Worm (Caenorhabditis elegans) whole organism, young adult: ENCODE results near the gene F59B10.5.
A peak's percentile ranks its signal among the peaks of the same experiment; 100 is the strongest.

Experiments
- B0035.1 ChIP-seq: sonication (generic microtip); optimal IDR thresholded peaks from 2 replicates; lab custom pipeline; 2016; ENCODE audit warnings: missing genetic modification characterization, mild to moderate bottlenecking, missing compliant biosample characterization, missing genotype, missing genetic modification reagents
- C17E4.6 ChIP-seq: fragments of 200-800 bp; sonication (Bioruptor generic); IDR thresholded peaks from 2 replicates; pipeline ENCODE4 v1.3.6; 2022; ENCODE audit warnings: missing genetic modification reagents, missing genetic modification characterization, missing compliant biosample characterization
- D2030.7 ChIP-seq: fragments of 200-800 bp; sonication (Bioruptor generic); IDR thresholded peaks from 2 replicates; pipeline ENCODE4 v1.3.6; 2022; ENCODE audit warnings: missing genetic modification reagents, missing genetic modification characterization, missing compliant biosample characterization
- F22D6.2 ChIP-seq: sonication (generic microtip); optimal IDR thresholded peaks from 2 replicates; lab custom pipeline; 2016; ENCODE audit warnings: mild to moderate bottlenecking, missing genetic modification characterization, missing compliant biosample characterization
- F23B12.7 ChIP-seq: sonication (generic microtip); optimal IDR thresholded peaks from 2 replicates; lab custom pipeline; 2017; ENCODE audit warnings: missing genetic modification characterization, mild to moderate bottlenecking, missing compliant biosample characterization, antibody characterized with exemption, moderate library complexity; ENCODE audit not compliant: insufficient read depth
- F37B4.10 ChIP-seq: fragments of 200-800 bp; sonication (Bioruptor generic); IDR thresholded peaks from 2 replicates; pipeline ENCODE4 v1.3.6; 2022; ENCODE audit warnings: missing genetic modification characterization, missing compliant biosample characterization
- K11D2.4 ChIP-seq: fragments of 200-800 bp; sonication (Bioruptor generic); IDR thresholded peaks from 2 replicates; pipeline ENCODE4 v1.3.6; 2022; ENCODE audit warnings: missing genetic modification reagents, missing genetic modification characterization, missing compliant biosample characterization
- T07F8.4 ChIP-seq: sonication (generic microtip); optimal IDR thresholded peaks from 2 replicates; lab custom pipeline; 2016; ENCODE audit warnings: mild to moderate bottlenecking, missing genetic modification characterization, moderate library complexity, missing compliant biosample characterization
- Y53G8AR.9 ChIP-seq: fragments of 200-800 bp; sonication (Bioruptor generic); conservative IDR thresholded peaks from 2 replicates; pipeline ENCODE4 v1.3.6; 2022; ENCODE audit warnings: missing genetic modification reagents, missing genetic modification characterization, missing compliant biosample characterization
- Y67H2A.10 ChIP-seq: fragments of 200-800 bp; sonication (Bioruptor generic); conservative IDR thresholded peaks from 2 replicates; pipeline ENCODE4 v1.3.6; 2022; ENCODE audit warnings: missing genetic modification reagents, missing genetic modification characterization, missing compliant biosample characterization
- athp-1 ChIP-seq: sonication (generic microtip); optimal IDR thresholded peaks from 2 replicates; lab custom pipeline; 2017; ENCODE audit warnings: mild to moderate bottlenecking, missing genetic modification characterization, missing compliant biosample characterization
- attf-3 ChIP-seq: fragments of 200-800 bp; sonication (Bioruptor generic); conservative IDR thresholded peaks from 2 replicates; pipeline ENCODE4 v1.3.6; 2022; ENCODE audit warnings: missing genetic modification reagents, missing genetic modification characterization, missing compliant biosample characterization
- bed-1 ChIP-seq: fragments of 200-800 bp; sonication (Bioruptor generic); IDR thresholded peaks from 2 replicates; pipeline ENCODE4 v1.3.6; 2022; ENCODE audit warnings: missing genetic modification reagents, missing genetic modification characterization, missing compliant biosample characterization
- bed-2 ChIP-seq: fragments of 200-800 bp; sonication (Bioruptor generic); IDR thresholded peaks from 2 replicates; pipeline ENCODE4 v1.3.6; 2022; ENCODE audit warnings: missing genetic modification reagents, missing genetic modification characterization, missing compliant biosample characterization
- ccch-3 ChIP-seq: fragments of 200-800 bp; sonication (Bioruptor generic); optimal IDR thresholded peaks from 2 replicates; lab custom pipeline; 2018; ENCODE audit warnings: mild to moderate bottlenecking, missing genetic modification characterization, missing compliant biosample characterization
- cebp-1 ChIP-seq, 2 experiments: fragments of 200-800 bp in 1 of 2; sonication (Bioruptor generic) in 1 of 2; sonication (generic microtip) in 1 of 2; IDR thresholded peaks in 1 of 2; optimal IDR thresholded peaks in 1 of 2; 2 replicates each; pipeline versions ENCODE4 v1.3.6 to Lab custom; 2017 to 2022; ENCODE audit warnings: missing compliant biosample characterization in 2 of 2, missing genetic modification characterization in 2 of 2, mild to moderate bottlenecking in 1 of 2, missing genetic modification reagents in 1 of 2, moderate library complexity in 1 of 2
- cebp-2 ChIP-seq: fragments of 200-800 bp; sonication (Bioruptor generic); IDR thresholded peaks from 2 replicates; pipeline ENCODE4 v1.3.6; 2022; ENCODE audit warnings: missing genetic modification characterization, missing compliant biosample characterization
- ceh-100 ChIP-seq: fragments of 200-800 bp; sonication (Bioruptor generic); IDR thresholded peaks from 2 replicates; pipeline ENCODE4 v1.3.6; 2022; ENCODE audit warnings: missing genetic modification reagents, missing genetic modification characterization, missing compliant biosample characterization
- ceh-40 ChIP-seq: fragments of 200-800 bp; sonication (Bioruptor generic); IDR thresholded peaks from 2 replicates; pipeline ENCODE4 v1.3.6; 2022; ENCODE audit warnings: missing genetic modification characterization, missing compliant biosample characterization
- ceh-91 ChIP-seq: fragments of 200-800 bp; sonication (Bioruptor generic); IDR thresholded peaks from 2 replicates; pipeline ENCODE4 v1.3.6; 2022; ENCODE audit warnings: missing genetic modification reagents, missing genetic modification characterization, missing compliant biosample characterization
- die-1 ChIP-seq: sonication (generic microtip); optimal IDR thresholded peaks from 2 replicates; lab custom pipeline; 2016; ENCODE audit warnings: missing genotype, mild to moderate bottlenecking, missing genetic modification characterization, missing compliant biosample characterization
- dpff-1 ChIP-seq: sonication (generic microtip); optimal IDR thresholded peaks from 2 replicates; lab custom pipeline; 2017; ENCODE audit warnings: mild to moderate bottlenecking, missing genetic modification characterization, missing compliant biosample characterization
- egl-44 ChIP-seq: fragments of 200-800 bp; sonication (Bioruptor generic); IDR thresholded peaks from 2 replicates; pipeline ENCODE4 v1.3.6; 2022; ENCODE audit warnings: missing genetic modification reagents, missing genetic modification characterization, missing compliant biosample characterization
- ekl-4 ChIP-seq: fragments of 200-800 bp; sonication (Bioruptor generic); IDR thresholded peaks from 2 replicates; pipeline ENCODE4 v1.3.6; 2022; ENCODE audit warnings: missing genetic modification reagents, missing genetic modification characterization, missing compliant biosample characterization
- him-1 ChIP-seq: sonication (generic microtip); optimal IDR thresholded peaks from 2 replicates; lab custom pipeline; 2016; ENCODE audit warnings: missing genotype, missing genetic modification reagents, missing genetic modification characterization, missing compliant biosample characterization
- hlh-26 ChIP-seq: fragments of 200-800 bp; sonication (Bioruptor generic); conservative IDR thresholded peaks from 2 replicates; pipeline ENCODE4 v1.3.6; 2022; ENCODE audit warnings: missing genetic modification reagents, missing genetic modification characterization, missing compliant biosample characterization
- hmg-20 ChIP-seq: fragments of 200-800 bp; sonication (Bioruptor generic); IDR thresholded peaks from 2 replicates; pipeline ENCODE4 v1.3.6; 2022; ENCODE audit warnings: missing genetic modification reagents, missing genetic modification characterization, missing compliant biosample characterization
- lin-40 ChIP-seq: sonication (generic microtip); optimal IDR thresholded peaks from 2 replicates; lab custom pipeline; 2016; ENCODE audit warnings: missing genetic modification characterization, mild to moderate bottlenecking, missing compliant biosample characterization, missing genotype, missing genetic modification reagents
- lsl-1 ChIP-seq: fragments of 200-800 bp; sonication (Bioruptor generic); optimal IDR thresholded peaks from 2 replicates; lab custom pipeline; 2018; ENCODE audit warnings: mild to moderate bottlenecking, missing genetic modification characterization, moderate library complexity, missing compliant biosample characterization
- lsy-27 ChIP-seq: sonication (generic microtip); optimal IDR thresholded peaks from 2 replicates; lab custom pipeline; 2017; ENCODE audit warnings: missing genetic modification characterization, mild to moderate bottlenecking, missing compliant biosample characterization, antibody characterized with exemption, missing genotype, borderline replicate concordance; ENCODE audit not compliant: insufficient read depth
- madf-3 ChIP-seq: fragments of 200-800 bp; sonication (Bioruptor generic); IDR thresholded peaks from 2 replicates; pipeline ENCODE4 v1.3.6; 2022; ENCODE audit warnings: missing genetic modification reagents, missing genetic modification characterization, missing compliant biosample characterization
- mes-4 ChIP-seq: sonication (generic microtip); optimal IDR thresholded peaks from 2 replicates; lab custom pipeline; 2016; ENCODE audit warnings: missing genotype, missing genetic modification characterization, missing compliant biosample characterization
- nhr-80 ChIP-seq: sonication (generic microtip); optimal IDR thresholded peaks from 2 replicates; lab custom pipeline; 2016; ENCODE audit warnings: missing genetic modification characterization, missing compliant biosample characterization
- nhr-90 ChIP-seq: sonication (generic microtip); optimal IDR thresholded peaks from 2 replicates; lab custom pipeline; 2016; ENCODE audit warnings: missing genotype, mild to moderate bottlenecking, missing genetic modification characterization, missing compliant biosample characterization
- pbrm-1 ChIP-seq: fragments of 200-800 bp; sonication (Bioruptor generic); IDR thresholded peaks from 2 replicates; pipeline ENCODE4 v1.3.6; 2022; ENCODE audit warnings: missing genetic modification reagents, missing genetic modification characterization, missing compliant biosample characterization
- repo-1 ChIP-seq: sonication (generic microtip); optimal IDR thresholded peaks from 2 replicates; lab custom pipeline; 2017; ENCODE audit warnings: mild to moderate bottlenecking, missing genetic modification characterization, missing compliant biosample characterization
- rpc-1 ChIP-seq, 2 experiments: fragments of 150-350 bp in 1 of 2; sonication (generic microtip) in 1 of 2; optimal IDR thresholded peaks; 2 replicates each; lab custom pipeline; 2014 to 2018; ENCODE audit warnings: missing biosample characterization in 1 of 2, missing genetic modification characterization in 1 of 2, missing genetic modification reagents in 1 of 2, missing genotype in 1 of 2
- somi-1 ChIP-seq: fragments of 200-800 bp; sonication (Bioruptor generic); optimal IDR thresholded peaks from 2 replicates; lab custom pipeline; 2018; ENCODE audit warnings: mild to moderate bottlenecking, missing genetic modification characterization, missing compliant biosample characterization
- xnd-1 ChIP-seq: sonication (generic microtip); optimal IDR thresholded peaks from 2 replicates; lab custom pipeline; 2016; ENCODE audit warnings: missing genotype, missing genetic modification reagents, missing genetic modification characterization, missing compliant biosample characterization
- zim-3 ChIP-seq: sonication (generic microtip); optimal IDR thresholded peaks from 2 replicates; lab custom pipeline; 2017; ENCODE audit warnings: mild to moderate bottlenecking, missing genetic modification characterization, moderate library complexity, missing compliant biosample characterization
- ztf-26 ChIP-seq: sonication (generic microtip); optimal IDR thresholded peaks from 2 replicates; lab custom pipeline; 2017; ENCODE audit warnings: missing genetic modification characterization, missing compliant biosample characterization

The F59B10.5 gene

ce11 chrII:10482899-10483298 is 40.6 kb downstream of the F59B10.5 start:
- TF ChIP-seq ceh-91 (GFP tag; lab: Robert Waterston, UW) (no peak), nhr-80 (tag; lab: Kevin White, UChicago) (peak; percentile 10)

ce11 chrII:10481824-10482556 is 41.5 kb downstream of the F59B10.5 start, which contains the start of the genes clec-60 and ZK666.11:
Gene clec-60, minus strand, starts transcription at chrII:10481874.
Gene ZK666.11, plus strand, starts transcription at chrII:10482522.
- no peak for TF ChIP-seq bed-1 (GFP tag; lab: Robert Waterston, UW)
- TF ChIP-seq cebp-1 (GFP tag; IDR thresholded peaks at IDR 0.05; lab: Robert Waterston, UW): 0 out of 2 replicates have a peak, but pooled peaks have one; percentile 49
- no peak for TF ChIP-seq cebp-1 (tag; optimal IDR thresholded peaks at IDR 0.05; lab: Kevin White, UChicago)
- no peak for TF ChIP-seq him-1 (tag; lab: Kevin White, UChicago)
- TF ChIP-seq somi-1: no peak
- TF ChIP-seq nhr-80 (tag; lab: Kevin White, UChicago): peak; percentile 6

ce11 chrII:10480043-10480442 is 43.4 kb downstream of the F59B10.5 start:
- TF ChIP-seq F23B12.7 (tag; lab: Kevin White, UChicago) (no peak), hlh-26 (GFP tag; lab: Robert Waterston, UW) (no peak), K11D2.4 (no peak), lin-40 (tag; lab: Kevin White, UChicago) (no peak), zim-3 (no peak), B0035.1 (tag; lab: Kevin White, UChicago) (no peak), hmg-20 (no peak), ekl-4 (no peak), bed-2 (no peak), lsl-1 (GFP tag; lab: Kevin White, UChicago) (no peak), ceh-40 (GFP tag; lab: Robert Waterston, UW) (no peak), xnd-1 (tag; lab: Kevin White, UChicago) (no peak), ztf-26 (tag; lab: Kevin White, UChicago) (no peak), ceh-100 (no peak), die-1 (tag; lab: Kevin White, UChicago) (no peak), repo-1 (no peak), T07F8.4 (tag; lab: Kevin White, UChicago) (no peak), F22D6.2 (no peak), nhr-80 (tag; lab: Kevin White, UChicago) (no peak)
- TF ChIP-seq, all 124 proteins: peak for 0

- TF ChIP-seq ccch-3 (GFP tag; lab: Kevin White, UChicago) (no peak), Y67H2A.10 (no peak), rpc-1 (optimal IDR thresholded peaks at IDR 0.05; lab: Kevin White, UChicago) (no peak), rpc-1 (tag; optimal IDR thresholded peaks at IDR 0.05; lab: Kevin White, UChicago) (no peak), athp-1 (tag; lab: Kevin White, UChicago) (no peak), lsy-27 (tag; lab: Kevin White, UChicago) (no peak), C17E4.6 (GFP tag; lab: Robert Waterston, UW) (no peak), xnd-1 (tag; lab: Kevin White, UChicago) (no peak)
Measured at ce11 chrII:10479348-10479747, 44.1 kb downstream of the F59B10.5 start, which contains the start of gene clec-59. Gene clec-59, minus strand, starts transcription at chrII:10479448.

ce11 chrII:10476959-10477358 is 46.5 kb downstream of the F59B10.5 start, which contains the start of gene ZK666.4:
Gene ZK666.4, plus strand, starts transcription at chrII:10477259.
- no peak for TF ChIP-seq pbrm-1 (GFP tag; lab: Robert Waterston, UW)
- TF ChIP-seq madf-3 (GFP tag; lab: Robert Waterston, UW): no peak
- no peak for TF ChIP-seq F37B4.10 (GFP tag; lab: Robert Waterston, UW)
- TF ChIP-seq dpff-1 (tag; lab: Kevin White, UChicago): no peak
- no peak for TF ChIP-seq ceh-100
- TF ChIP-seq K11D2.4: no peak
- no peak for TF ChIP-seq egl-44
- TF ChIP-seq D2030.7 (GFP tag; lab: Robert Waterston, UW): no peak
- TF ChIP-seq mes-4 (tag; lab: Kevin White, UChicago): no peak
- TF ChIP-seq bed-2: no peak
- TF ChIP-seq nhr-90 (tag; lab: Kevin White, UChicago): no peak
- no peak for TF ChIP-seq cebp-2
- no peak for TF ChIP-seq Y53G8AR.9 (GFP tag; lab: Robert Waterston, UW)
- no peak for TF ChIP-seq attf-3
